Worm (Caenorhabditis elegans) whole organism, L1 larva: Measurements from ENCODE around the gene srd-11.

Experiments used
- C04F5.9 ChIP-seq: sonication (generic microtip); optimal IDR thresholded peaks from 2 replicates; lab custom pipeline; 2016; ENCODE audit warnings: missing genetic modification characterization, missing compliant biosample characterization
- C16A3.4 ChIP-seq: fragments of 150-350 bp; optimal IDR thresholded peaks from 2 replicates; lab custom pipeline; 2014; ENCODE audit warnings: missing biosample characterization, missing genetic modification characterization
- aha-1 ChIP-seq: fragments of 150-350 bp; optimal IDR thresholded peaks from 2 replicates; lab custom pipeline; 2014; ENCODE audit warnings: missing biosample characterization, missing genetic modification characterization
- ama-1 ChIP-seq: fragments of 150-350 bp; optimal IDR thresholded peaks from 2 replicates; lab custom pipeline; 2014
- blmp-1 ChIP-seq: fragments of 150-350 bp; optimal IDR thresholded peaks from 2 replicates; lab custom pipeline; 2014; ENCODE audit warnings: missing biosample characterization, missing genetic modification characterization
- ceh-8 ChIP-seq: fragments of 200-800 bp; sonication (Bioruptor generic); optimal IDR thresholded peaks from 2 replicates; lab custom pipeline; 2018; ENCODE audit warnings: mild to moderate bottlenecking, missing genetic modification characterization, moderate library complexity, missing compliant biosample characterization
- ceh-82 ChIP-seq, 3 experiments: fragments of 150-350 bp in 1 of 3; sonication (generic microtip) in 2 of 3; optimal IDR thresholded peaks; 2 replicates each; lab custom pipeline; 2014 to 2017; ENCODE audit warnings: missing biosample characterization in 3 of 3, missing genetic modification characterization in 3 of 3
- ceh-90 ChIP-seq: sonication (generic microtip); optimal IDR thresholded peaks from 2 replicates; lab custom pipeline; 2016; ENCODE audit warnings: missing genetic modification characterization, missing compliant biosample characterization
- dsc-1 ChIP-seq: sonication (generic microtip); optimal IDR thresholded peaks from 2 replicates; lab custom pipeline; 2016; ENCODE audit warnings: mild to moderate bottlenecking, missing genetic modification characterization, missing compliant biosample characterization
- efl-1 ChIP-seq, 4 experiments: fragments of 150-350 bp; optimal IDR thresholded peaks in 3 of 4; peaks in 1 of 4; 1 replicate in 1 of 4; 2 replicates in 3 of 4; lab custom pipeline; 2014; ENCODE audit warnings: missing biosample characterization in 2 of 4, missing genetic modification characterization in 2 of 4, missing genetic modification reagents in 2 of 4
- efl-3 ChIP-seq: fragments of 200-800 bp; sonication (Bioruptor generic); optimal IDR thresholded peaks from 2 replicates; lab custom pipeline; 2018; ENCODE audit warnings: mild to moderate bottlenecking, missing genetic modification characterization, missing compliant biosample characterization
- egl-13 ChIP-seq: sonication (generic microtip); optimal IDR thresholded peaks from 2 replicates; lab custom pipeline; 2016; ENCODE audit warnings: missing genotype, missing genetic modification reagents, missing genetic modification characterization, missing compliant biosample characterization
- egl-27 ChIP-seq, 2 experiments: fragments of 150-350 bp in 1 of 2; sonication (generic microtip); optimal IDR thresholded peaks; 3 replicates each; lab custom pipeline; 2017 to 2018; ENCODE audit warnings: missing biosample characterization in 2 of 2, missing genetic modification characterization in 2 of 2, missing genetic modification reagents in 2 of 2
- elt-3 ChIP-seq, 6 experiments: fragments of 150-350 bp in 1 of 6; sonication (generic microtip); optimal IDR thresholded peaks; 2 replicates each; lab custom pipeline; 2017 to 2018; ENCODE audit warnings: missing biosample characterization in 6 of 6, missing genetic modification characterization in 6 of 6, inconsistent platforms in 1 of 6
- ets-5 ChIP-seq: fragments of 200-800 bp; sonication (Bioruptor generic); IDR thresholded peaks from 2 replicates; pipeline ENCODE4 v1.3.6; 2022; ENCODE audit warnings: missing genetic modification characterization, missing compliant biosample characterization
- fkh-8 ChIP-seq: sonication (generic microtip); optimal IDR thresholded peaks from 2 replicates; lab custom pipeline; 2016; ENCODE audit warnings: mild to moderate bottlenecking, missing genetic modification characterization, missing compliant biosample characterization
- fos-1 ChIP-seq: fragments of 150-350 bp; optimal IDR thresholded peaks from 2 replicates; lab custom pipeline; 2014; ENCODE audit warnings: missing biosample characterization, missing genetic modification characterization
- grh-1 ChIP-seq: fragments of 200-800 bp; sonication (Bioruptor generic); IDR thresholded peaks from 2 replicates; pipeline ENCODE4 v1.3.6; 2022; ENCODE audit warnings: missing genetic modification reagents, missing genetic modification characterization, missing compliant biosample characterization
- hlh-4 ChIP-seq: sonication (generic microtip); optimal IDR thresholded peaks from 2 replicates; lab custom pipeline; 2016; ENCODE audit warnings: mild to moderate bottlenecking, missing genetic modification characterization, missing compliant biosample characterization
- irx-1 ChIP-seq: sonication (generic microtip); optimal IDR thresholded peaks from 2 replicates; lab custom pipeline; 2016; ENCODE audit warnings: missing genetic modification characterization, missing compliant biosample characterization
- jun-1 ChIP-seq: fragments of 150-350 bp; optimal IDR thresholded peaks from 2 replicates; lab custom pipeline; 2014; ENCODE audit warnings: missing biosample characterization, missing genetic modification reagents, missing genetic modification characterization
- lin-14 ChIP-seq: fragments of 200-800 bp; sonication (Bioruptor generic); optimal IDR thresholded peaks from 2 replicates; lab custom pipeline; 2018; ENCODE audit warnings: mild to moderate bottlenecking, missing genetic modification characterization, moderate library complexity, missing compliant biosample characterization
- lin-35 ChIP-seq, 2 experiments: fragments of 150-350 bp; optimal IDR thresholded peaks; 2 replicates each; lab custom pipeline; 2014; ENCODE audit warnings: missing biosample characterization in 2 of 2, missing genetic modification characterization in 2 of 2, missing genetic modification reagents in 2 of 2
- mab-9 ChIP-seq: fragments of 200-800 bp; sonication (Bioruptor generic); IDR thresholded peaks from 2 replicates; pipeline ENCODE4 v1.3.6; 2022; ENCODE audit warnings: missing genetic modification reagents, missing genetic modification characterization, missing compliant biosample characterization
- mef-2 ChIP-seq: fragments of 150-350 bp; optimal IDR thresholded peaks from 2 replicates; lab custom pipeline; 2014; ENCODE audit warnings: missing biosample characterization, missing genetic modification characterization
- mep-1 ChIP-seq: fragments of 150-350 bp; optimal IDR thresholded peaks from 2 replicates; lab custom pipeline; 2014; ENCODE audit warnings: missing biosample characterization, missing genetic modification characterization
- nhr-11 ChIP-seq: fragments of 150-350 bp; optimal IDR thresholded peaks from 2 replicates; lab custom pipeline; 2014; ENCODE audit warnings: missing biosample characterization, missing genetic modification characterization
- nhr-19 ChIP-seq: fragments of 200-800 bp; sonication (Bioruptor generic); conservative IDR thresholded peaks from 2 replicates; pipeline ENCODE4 v1.3.6; 2022; ENCODE audit warnings: missing genetic modification characterization, missing compliant biosample characterization
- nhr-28 ChIP-seq: fragments of 150-350 bp; optimal IDR thresholded peaks from 2 replicates; lab custom pipeline; 2014; ENCODE audit warnings: missing biosample characterization, missing genetic modification characterization
- nhr-47 ChIP-seq: sonication (generic microtip); optimal IDR thresholded peaks from 2 replicates; lab custom pipeline; 2016; ENCODE audit warnings: mild to moderate bottlenecking, missing genetic modification characterization, moderate library complexity, missing compliant biosample characterization
- nhr-71 ChIP-seq: sonication (generic microtip); optimal IDR thresholded peaks from 2 replicates; lab custom pipeline; 2016; ENCODE audit warnings: mild to moderate bottlenecking, missing genetic modification characterization, moderate library complexity, missing compliant biosample characterization
- nhr-77 ChIP-seq: fragments of 150-350 bp; optimal IDR thresholded peaks from 2 replicates; lab custom pipeline; 2014; ENCODE audit warnings: missing biosample characterization, missing genetic modification characterization
- nhr-84 ChIP-seq: sonication (generic microtip); optimal IDR thresholded peaks from 2 replicates; lab custom pipeline; 2017; ENCODE audit warnings: missing biosample characterization, missing genetic modification characterization
- nhr-85 ChIP-seq: sonication (generic microtip); peaks from one replicate; lab custom pipeline; 2016; ENCODE audit warnings: missing genetic modification characterization, inconsistent platforms, missing compliant biosample characterization
- pag-3 ChIP-seq: sonication (generic microtip); optimal IDR thresholded peaks from 2 replicates; lab custom pipeline; 2017; ENCODE audit warnings: missing genetic modification characterization, mild to moderate bottlenecking, missing compliant biosample characterization, antibody characterized with exemption, borderline replicate concordance; ENCODE audit not compliant: insufficient read depth
- skn-1 ChIP-seq: fragments of 150-350 bp; optimal IDR thresholded peaks from 2 replicates; lab custom pipeline; 2014; ENCODE audit warnings: missing biosample characterization, missing genetic modification characterization
- sup-37 ChIP-seq: fragments of 200-800 bp; sonication (Bioruptor generic); optimal IDR thresholded peaks from 2 replicates; lab custom pipeline; 2018; ENCODE audit warnings: mild to moderate bottlenecking, missing genetic modification characterization, missing compliant biosample characterization
- tlp-1 ChIP-seq: fragments of 150-350 bp; optimal IDR thresholded peaks from 2 replicates; lab custom pipeline; 2014; ENCODE audit warnings: missing biosample characterization, missing genetic modification characterization
- vab-15 ChIP-seq: sonication (generic microtip); optimal IDR thresholded peaks from 2 replicates; lab custom pipeline; 2017; ENCODE audit warnings: missing genotype, mild to moderate bottlenecking, missing genetic modification characterization, missing compliant biosample characterization
- zag-1 ChIP-seq: fragments of 150-350 bp; optimal IDR thresholded peaks from 2 replicates; lab custom pipeline; 2014; ENCODE audit warnings: missing biosample characterization, missing genetic modification characterization

Gene srd-11

DNA sequence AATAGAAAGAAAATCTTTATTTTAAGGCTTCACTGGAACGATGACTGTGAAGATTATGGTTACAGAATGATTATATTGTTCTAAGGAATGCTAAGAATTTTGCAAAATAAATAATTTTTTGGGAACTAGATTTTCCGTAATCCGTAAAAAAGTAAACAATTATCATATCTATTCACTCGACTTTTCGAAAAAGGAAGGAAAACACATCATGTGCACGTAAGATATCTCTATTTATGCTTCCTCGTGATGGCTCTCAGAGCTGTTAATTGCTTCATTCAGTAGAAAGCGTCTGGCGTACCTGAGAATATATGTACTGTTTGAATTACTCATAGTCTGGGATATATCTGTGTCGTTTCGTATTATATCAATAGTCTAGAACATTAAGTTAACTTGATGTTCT is at the start of gene srd-11:
TSS of gene srd-11 (minus strand) at position 101 of the 400 bp plus-strand sequence.
- no peak for TF ChIP-seq efl-1 (optimal IDR thresholded peaks at IDR 0.05; lab: Kevin White, UChicago)
- TF ChIP-seq efl-1 (GFP tag; optimal IDR thresholded peaks at IDR 0.05 in 1 of 2; lab: Kevin White, UChicago) = peak in 1 of 2 experiments; percentile 26
- TF ChIP-seq fkh-8 (tag; lab: Kevin White, UChicago) = no peak
- TF ChIP-seq nhr-19 (GFP tag; lab: Robert Waterston, UW) = no peak
- TF ChIP-seq sup-37 (GFP tag; lab: Kevin White, UChicago) = no peak
- TF ChIP-seq pag-3 (tag; lab: Kevin White, UChicago) = no peak

DNA sequence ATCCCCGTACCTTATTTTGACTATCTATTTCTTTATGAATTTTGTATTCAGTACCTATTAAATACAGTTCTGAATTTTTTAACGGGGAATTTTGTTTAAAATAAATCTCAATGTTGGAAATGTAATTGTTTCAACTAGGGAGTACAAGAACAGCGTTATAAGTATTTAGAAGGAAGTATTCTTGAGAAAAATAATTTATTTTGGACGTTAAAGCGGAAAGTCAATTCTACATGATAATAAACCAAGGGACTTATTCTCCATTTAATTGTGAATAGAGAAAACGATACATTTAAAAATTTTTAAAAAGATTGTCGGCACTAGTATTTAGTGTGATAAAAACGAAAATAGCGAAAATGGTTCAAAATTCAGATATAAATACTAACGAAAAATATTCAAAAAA is 49.5 kb upstream of the srd-11 start:
- TF ChIP-seq fos-1 = no peak
- no peak for TF ChIP-seq C04F5.9 (tag; lab: Kevin White, UChicago)
- TF ChIP-seq zag-1 = no peak
- no peak for TF ChIP-seq tlp-1 (tag; lab: Kevin White, UChicago)
- TF ChIP-seq skn-1 (tag; lab: Kevin White, UChicago) = no peak
- no peak for TF ChIP-seq nhr-85
- TF ChIP-seq aha-1 (tag; lab: Kevin White, UChicago) = no peak
- TF ChIP-seq hlh-4 = no peak
- TF ChIP-seq mep-1 (tag; lab: Kevin White, UChicago) = no peak
- TF ChIP-seq efl-3 (GFP tag; lab: Kevin White, UChicago) = no peak

ce11 chrV:13668337-13668736 is 48.7 kb upstream of the srd-11 start:
- TF ChIP-seq ets-5 (GFP tag; lab: Robert Waterston, UW) (no peak), nhr-19 (GFP tag; lab: Robert Waterston, UW) (no peak), dsc-1 (tag; lab: Kevin White, UChicago) (no peak), nhr-77 (tag; lab: Kevin White, UChicago) (no peak), lin-35 (GFP tag; optimal IDR thresholded peaks at IDR 0.05; lab: Kevin White, UChicago) (no peak), ceh-82 (tag; optimal IDR thresholded peaks at IDR 0.05; lab: Kevin White, UChicago) (no peak), blmp-1 (tag; lab: Kevin White, UChicago) (no peak), jun-1 (tag; lab: Kevin White, UChicago) (no peak), egl-27 (tag; optimal IDR thresholded peaks at IDR 0.05; lab: Kevin White, UChicago) (no peak), nhr-84 (no peak), nhr-71 (tag; lab: Kevin White, UChicago) (no peak), mab-9 (GFP tag; lab: Robert Waterston, UW) (no peak), vab-15 (tag; lab: Kevin White, UChicago) (no peak), efl-1 (optimal IDR thresholded peaks at IDR 0.05; lab: Kevin White, UChicago) (no peak), efl-1 (GFP tag; optimal IDR thresholded peaks at IDR 0.05 in 1 of 2; lab: Kevin White, UChicago) (no peak), nhr-28 (tag; lab: Kevin White, UChicago) (no peak)

ce11 chrV:13666460-13666859 is 46.8 kb upstream of the srd-11 start:
- TF ChIP-seq ceh-82 (tag; optimal IDR thresholded peaks at IDR 0.05; lab: Kevin White, UChicago) (no peak), nhr-71 (tag; lab: Kevin White, UChicago) (no peak), ets-5 (GFP tag; lab: Robert Waterston, UW) (no peak), mef-2 (tag; lab: Kevin White, UChicago) (no peak), nhr-11 (no peak), grh-1 (GFP tag; lab: Robert Waterston, UW) (no peak), ceh-8 (no peak), nhr-77 (tag; lab: Kevin White, UChicago) (no peak), ama-1 (no peak), egl-13 (tag; lab: Kevin White, UChicago) (no peak), lin-35 (GFP tag; optimal IDR thresholded peaks at IDR 0.05; lab: Kevin White, UChicago) (no peak), ceh-90 (no peak), C16A3.4 (tag; lab: Kevin White, UChicago) (no peak), irx-1 (no peak), elt-3 (tag; optimal IDR thresholded peaks at IDR 0.05; lab: Kevin White, UChicago) (no peak), nhr-47 (no peak), lin-14 (no peak)
